Worm (Caenorhabditis elegans) whole organism, L1 larva: ENCODE measurements around the gene M01H9.4.

Experiments used
- C16A3.4 ChIP-seq: fragments of 150-350 bp; optimal IDR thresholded peaks from 2 replicates; lab custom pipeline; 2014; ENCODE audit warnings: missing biosample characterization, missing genetic modification characterization
- alr-1 ChIP-seq: fragments of 200-800 bp; sonication (Bioruptor generic); optimal IDR thresholded peaks from 2 replicates; lab custom pipeline; 2018; ENCODE audit warnings: borderline replicate concordance, mild to moderate bottlenecking, missing genetic modification characterization, missing compliant biosample characterization
- ama-1 ChIP-seq: fragments of 150-350 bp; optimal IDR thresholded peaks from 2 replicates; lab custom pipeline; 2014
- blmp-1 ChIP-seq: fragments of 150-350 bp; optimal IDR thresholded peaks from 2 replicates; lab custom pipeline; 2014; ENCODE audit warnings: missing biosample characterization, missing genetic modification characterization
- ceh-8 ChIP-seq: fragments of 200-800 bp; sonication (Bioruptor generic); optimal IDR thresholded peaks from 2 replicates; lab custom pipeline; 2018; ENCODE audit warnings: mild to moderate bottlenecking, missing genetic modification characterization, moderate library complexity, missing compliant biosample characterization
- ceh-82 ChIP-seq, 3 experiments: fragments of 150-350 bp in 1 of 3; sonication (generic microtip) in 2 of 3; optimal IDR thresholded peaks; 2 replicates each; lab custom pipeline; 2014 to 2017; ENCODE audit warnings: missing biosample characterization in 3 of 3, missing genetic modification characterization in 3 of 3
- efl-1 ChIP-seq, 4 experiments: fragments of 150-350 bp; optimal IDR thresholded peaks in 3 of 4; peaks in 1 of 4; 1 replicate in 1 of 4; 2 replicates in 3 of 4; lab custom pipeline; 2014; ENCODE audit warnings: missing biosample characterization in 2 of 4, missing genetic modification characterization in 2 of 4, missing genetic modification reagents in 2 of 4
- efl-3 ChIP-seq: fragments of 200-800 bp; sonication (Bioruptor generic); optimal IDR thresholded peaks from 2 replicates; lab custom pipeline; 2018; ENCODE audit warnings: mild to moderate bottlenecking, missing genetic modification characterization, missing compliant biosample characterization
- elt-2 ChIP-seq: sonication (generic microtip); optimal IDR thresholded peaks from 2 replicates; lab custom pipeline; 2016; ENCODE audit warnings: missing genetic modification characterization, mild to moderate bottlenecking, inconsistent platforms, missing compliant biosample characterization, missing genetic modification reagents
- elt-3 ChIP-seq, 6 experiments: fragments of 150-350 bp in 1 of 6; sonication (generic microtip); optimal IDR thresholded peaks; 2 replicates each; lab custom pipeline; 2017 to 2018; ENCODE audit warnings: missing biosample characterization in 6 of 6, missing genetic modification characterization in 6 of 6, inconsistent platforms in 1 of 6
- ets-5 ChIP-seq: fragments of 200-800 bp; sonication (Bioruptor generic); IDR thresholded peaks from 2 replicates; pipeline ENCODE4 v1.3.6; 2022; ENCODE audit warnings: missing genetic modification characterization, missing compliant biosample characterization
- fkh-4 ChIP-seq: sonication (generic microtip); optimal IDR thresholded peaks from 2 replicates; lab custom pipeline; 2016; ENCODE audit warnings: missing compliant biosample characterization, missing genetic modification characterization, borderline replicate concordance
- fos-1 ChIP-seq: fragments of 150-350 bp; optimal IDR thresholded peaks from 2 replicates; lab custom pipeline; 2014; ENCODE audit warnings: missing biosample characterization, missing genetic modification characterization
- grh-1 ChIP-seq: fragments of 200-800 bp; sonication (Bioruptor generic); IDR thresholded peaks from 2 replicates; pipeline ENCODE4 v1.3.6; 2022; ENCODE audit warnings: missing genetic modification reagents, missing genetic modification characterization, missing compliant biosample characterization
- irx-1 ChIP-seq: sonication (generic microtip); optimal IDR thresholded peaks from 2 replicates; lab custom pipeline; 2016; ENCODE audit warnings: missing genetic modification characterization, missing compliant biosample characterization
- jun-1 ChIP-seq: fragments of 150-350 bp; optimal IDR thresholded peaks from 2 replicates; lab custom pipeline; 2014; ENCODE audit warnings: missing biosample characterization, missing genetic modification reagents, missing genetic modification characterization
- lin-14 ChIP-seq: fragments of 200-800 bp; sonication (Bioruptor generic); optimal IDR thresholded peaks from 2 replicates; lab custom pipeline; 2018; ENCODE audit warnings: mild to moderate bottlenecking, missing genetic modification characterization, moderate library complexity, missing compliant biosample characterization
- lin-15B ChIP-seq: fragments of 150-350 bp; sonication (generic microtip); optimal IDR thresholded peaks from 3 replicates; lab custom pipeline; 2014; ENCODE audit warnings: missing biosample characterization, missing genetic modification characterization
- lin-39 ChIP-seq: fragments of 150-350 bp; optimal IDR thresholded peaks from 2 replicates; lab custom pipeline; 2014; ENCODE audit warnings: missing biosample characterization, missing genetic modification reagents, missing genetic modification characterization
- lir-3 ChIP-seq: sonication (generic microtip); optimal IDR thresholded peaks from 2 replicates; lab custom pipeline; 2016; ENCODE audit warnings: mild to moderate bottlenecking, missing genetic modification characterization, moderate library complexity, missing compliant biosample characterization; ENCODE audit not compliant: poor library complexity
- mab-9 ChIP-seq: fragments of 200-800 bp; sonication (Bioruptor generic); IDR thresholded peaks from 2 replicates; pipeline ENCODE4 v1.3.6; 2022; ENCODE audit warnings: missing genetic modification reagents, missing genetic modification characterization, missing compliant biosample characterization
- mef-2 ChIP-seq: fragments of 150-350 bp; optimal IDR thresholded peaks from 2 replicates; lab custom pipeline; 2014; ENCODE audit warnings: missing biosample characterization, missing genetic modification characterization
- nhr-11 ChIP-seq: fragments of 150-350 bp; optimal IDR thresholded peaks from 2 replicates; lab custom pipeline; 2014; ENCODE audit warnings: missing biosample characterization, missing genetic modification characterization
- nhr-19 ChIP-seq: fragments of 200-800 bp; sonication (Bioruptor generic); conservative IDR thresholded peaks from 2 replicates; pipeline ENCODE4 v1.3.6; 2022; ENCODE audit warnings: missing genetic modification characterization, missing compliant biosample characterization
- nhr-20 ChIP-seq: sonication (generic microtip); optimal IDR thresholded peaks from 2 replicates; lab custom pipeline; 2016; ENCODE audit warnings: mild to moderate bottlenecking, missing genetic modification characterization, missing compliant biosample characterization
- nhr-28 ChIP-seq: fragments of 150-350 bp; optimal IDR thresholded peaks from 2 replicates; lab custom pipeline; 2014; ENCODE audit warnings: missing biosample characterization, missing genetic modification characterization
- nhr-47 ChIP-seq: sonication (generic microtip); optimal IDR thresholded peaks from 2 replicates; lab custom pipeline; 2016; ENCODE audit warnings: mild to moderate bottlenecking, missing genetic modification characterization, moderate library complexity, missing compliant biosample characterization
- nhr-71 ChIP-seq: sonication (generic microtip); optimal IDR thresholded peaks from 2 replicates; lab custom pipeline; 2016; ENCODE audit warnings: mild to moderate bottlenecking, missing genetic modification characterization, moderate library complexity, missing compliant biosample characterization
- nhr-77 ChIP-seq: fragments of 150-350 bp; optimal IDR thresholded peaks from 2 replicates; lab custom pipeline; 2014; ENCODE audit warnings: missing biosample characterization, missing genetic modification characterization
- nhr-84 ChIP-seq: sonication (generic microtip); optimal IDR thresholded peaks from 2 replicates; lab custom pipeline; 2017; ENCODE audit warnings: missing biosample characterization, missing genetic modification characterization
- nhr-85 ChIP-seq: sonication (generic microtip); peaks from one replicate; lab custom pipeline; 2016; ENCODE audit warnings: missing genetic modification characterization, inconsistent platforms, missing compliant biosample characterization
- nhr-90 ChIP-seq: sonication (generic microtip); optimal IDR thresholded peaks from 2 replicates; lab custom pipeline; 2016; ENCODE audit warnings: mild to moderate bottlenecking, missing genetic modification characterization, missing compliant biosample characterization; ENCODE audit not compliant: poor library complexity
- pag-3 ChIP-seq: sonication (generic microtip); optimal IDR thresholded peaks from 2 replicates; lab custom pipeline; 2017; ENCODE audit warnings: missing genetic modification characterization, mild to moderate bottlenecking, missing compliant biosample characterization, antibody characterized with exemption, borderline replicate concordance; ENCODE audit not compliant: insufficient read depth
- pqm-1 ChIP-seq: sonication (generic microtip); optimal IDR thresholded peaks from 3 replicates; lab custom pipeline; 2017; ENCODE audit warnings: missing biosample characterization, missing genetic modification characterization
- rnt-1 ChIP-seq: sonication (generic microtip); optimal IDR thresholded peaks from 2 replicates; lab custom pipeline; 2016; ENCODE audit warnings: mild to moderate bottlenecking, missing genetic modification characterization, moderate library complexity, missing compliant biosample characterization
- skn-1 ChIP-seq: fragments of 150-350 bp; optimal IDR thresholded peaks from 2 replicates; lab custom pipeline; 2014; ENCODE audit warnings: missing biosample characterization, missing genetic modification characterization
- snpc-4 ChIP-seq: fragments of 150-350 bp; optimal IDR thresholded peaks from 2 replicates; lab custom pipeline; 2014; ENCODE audit warnings: missing biosample characterization, missing genetic modification characterization
- snu-23 ChIP-seq: sonication (generic microtip); optimal IDR thresholded peaks from 2 replicates; lab custom pipeline; 2016; ENCODE audit warnings: missing genetic modification characterization, missing compliant biosample characterization
- sox-4 ChIP-seq: sonication (generic microtip); optimal IDR thresholded peaks from 2 replicates; lab custom pipeline; 2016; ENCODE audit warnings: missing genetic modification characterization, missing compliant biosample characterization
- sptf-1 ChIP-seq: fragments of 150-350 bp; optimal IDR thresholded peaks from 2 replicates; lab custom pipeline; 2014; ENCODE audit warnings: missing biosample characterization, missing genetic modification characterization
- swsn-7 ChIP-seq: sonication (generic microtip); optimal IDR thresholded peaks from 2 replicates; lab custom pipeline; 2016; ENCODE audit warnings: missing genetic modification characterization, missing compliant biosample characterization
- tbx-2 ChIP-seq: sonication (generic microtip); optimal IDR thresholded peaks from 2 replicates; lab custom pipeline; 2016; ENCODE audit warnings: missing genetic modification characterization, missing compliant biosample characterization
- tlp-1 ChIP-seq: fragments of 150-350 bp; optimal IDR thresholded peaks from 2 replicates; lab custom pipeline; 2014; ENCODE audit warnings: missing biosample characterization, missing genetic modification characterization
- unc-130 ChIP-seq: fragments of 150-350 bp; optimal IDR thresholded peaks from 2 replicates; lab custom pipeline; 2017; ENCODE audit warnings: missing biosample characterization, missing genetic modification characterization, inconsistent platforms
- unc-86 ChIP-seq: sonication (generic microtip); optimal IDR thresholded peaks from 2 replicates; lab custom pipeline; 2016; ENCODE audit warnings: missing genetic modification characterization, missing compliant biosample characterization
- xbp-1 ChIP-seq: sonication (generic microtip); optimal IDR thresholded peaks from 2 replicates; lab custom pipeline; 2016; ENCODE audit warnings: missing genetic modification characterization, missing compliant biosample characterization
- zip-4 ChIP-seq: fragments of 200-800 bp; sonication (Bioruptor generic); optimal IDR thresholded peaks from 2 replicates; lab custom pipeline; 2018; ENCODE audit warnings: mild to moderate bottlenecking, missing genetic modification characterization, moderate library complexity, missing compliant biosample characterization
- ztf-11 ChIP-seq, 2 experiments: sonication (generic microtip); optimal IDR thresholded peaks; 2 replicates each; lab custom pipeline; 2016 to 2017; ENCODE audit warnings: missing genetic modification characterization in 2 of 2, missing biosample characterization in 1 of 2, missing compliant biosample characterization in 1 of 2
- ztf-4 ChIP-seq: fragments of 150-350 bp; optimal IDR thresholded peaks from 2 replicates; lab custom pipeline; 2014; ENCODE audit warnings: missing biosample characterization, missing genetic modification characterization

M01H9.4 gene

ce11 chrIV:4481298-4481697, 1.4 kb downstream of the M01H9.4 start:
- peak; percentile 26 for TF ChIP-seq elt-2
- no peak for TF ChIP-seq ama-1 (lab: Kevin White, UChicago)

ce11 chrIV:4480027-4480426, 2.7 kb downstream of the M01H9.4 start, which contains the start of gene M01H9.10:
Gene M01H9.10 (minus strand): TSS chrIV:4480127.
- TF ChIP-seq nhr-90 (no peak), irx-1 (tag; lab: Kevin White, UChicago) (no peak), unc-130 (tag; lab: Kevin White, UChicago) (no peak), pag-3 (no peak), mef-2 (tag; lab: Kevin White, UChicago) (no peak), skn-1 (tag; lab: Kevin White, UChicago) (no peak), nhr-84 (tag; lab: Kevin White, UChicago) (no peak)

- no peak for TF ChIP-seq swsn-7
- no peak for TF ChIP-seq lir-3 (tag; lab: Kevin White, UChicago)
- TF ChIP-seq ets-5 (GFP tag; lab: Robert Waterston, UW): no peak
- no peak for TF ChIP-seq zip-4 (GFP tag; lab: Kevin White, UChicago)
- no peak for TF ChIP-seq elt-2
- no peak for TF ChIP-seq ama-1 (lab: Kevin White, UChicago)
- TF ChIP-seq sox-4 (tag; lab: Kevin White, UChicago): no peak
- no peak for TF ChIP-seq elt-3 (tag; optimal IDR thresholded peaks at IDR 0.05; lab: Kevin White, UChicago)
- no peak for TF ChIP-seq tbx-2
- TF ChIP-seq nhr-47 (tag; lab: Kevin White, UChicago): no peak
- no peak for TF ChIP-seq pqm-1 (tag; lab: Kevin White, UChicago)
- TF ChIP-seq ztf-4 (tag; lab: Kevin White, UChicago): no peak
- TF ChIP-seq nhr-11 (tag; lab: Kevin White, UChicago): no peak
- TF ChIP-seq nhr-20 (tag; lab: Kevin White, UChicago): peak; percentile 46
- no peak for TF ChIP-seq fkh-4 (tag; lab: Kevin White, UChicago)
- peak; percentile 45 for TF ChIP-seq nhr-85 (tag; lab: Kevin White, UChicago)
- no peak for TF ChIP-seq nhr-84 (tag; lab: Kevin White, UChicago)
- no peak for TF ChIP-seq alr-1 (tag; lab: Kevin White, UChicago)
- TF ChIP-seq snu-23 (GFP tag; lab: Kevin White, UChicago): peak; percentile 7
- TF ChIP-seq snpc-4 (tag; lab: Kevin White, UChicago): no peak
- peak; percentile 9 for TF ChIP-seq nhr-71 (tag; lab: Kevin White, UChicago)
- no peak for TF ChIP-seq efl-1 (optimal IDR thresholded peaks at IDR 0.05; lab: Kevin White, UChicago)
- peak in 1 of 2 experiments; percentile 25 for TF ChIP-seq efl-1 (GFP tag; optimal IDR thresholded peaks at IDR 0.05 in 1 of 2; lab: Kevin White, UChicago)
- TF ChIP-seq nhr-77 (tag; lab: Kevin White, UChicago): no peak
- peak; percentile 20 for TF ChIP-seq lin-14 (GFP tag; lab: Kevin White, UChicago)
- TF ChIP-seq tlp-1 (tag; lab: Kevin White, UChicago): no peak
- TF ChIP-seq nhr-90: no peak
- no peak for TF ChIP-seq sptf-1 (tag; lab: Kevin White, UChicago)
- TF ChIP-seq mab-9 (GFP tag; lab: Robert Waterston, UW): no peak
- no peak for TF ChIP-seq jun-1 (tag; lab: Kevin White, UChicago)
- TF ChIP-seq xbp-1 (tag; lab: Kevin White, UChicago): no peak
- no peak for TF ChIP-seq fos-1 (tag; lab: Kevin White, UChicago)
- no peak for TF ChIP-seq ztf-11 (tag; optimal IDR thresholded peaks at IDR 0.05; lab: Kevin White, UChicago)
- no peak for TF ChIP-seq ceh-8 (GFP tag; lab: Kevin White, UChicago)
- no peak for TF ChIP-seq grh-1 (GFP tag; lab: Robert Waterston, UW)
- TF ChIP-seq lin-15B (tag; lab: Kevin White, UChicago): no peak
- no peak for TF ChIP-seq nhr-28 (tag; lab: Kevin White, UChicago)
- TF ChIP-seq ceh-82 (tag; optimal IDR thresholded peaks at IDR 0.05; lab: Kevin White, UChicago): no peak
- TF ChIP-seq unc-86 (tag; lab: Kevin White, UChicago): no peak
- TF ChIP-seq rnt-1 (tag; lab: Kevin White, UChicago): no peak
- no peak for TF ChIP-seq efl-3 (GFP tag; lab: Kevin White, UChicago)
- TF ChIP-seq nhr-19 (GFP tag; lab: Robert Waterston, UW): peak; percentile 77
- TF ChIP-seq C16A3.4 (tag; lab: Kevin White, UChicago): no peak
- no peak for TF ChIP-seq lin-39 (tag; lab: Kevin White, UChicago)
- TF ChIP-seq blmp-1: no peak
These were observed 4.1 kb downstream of the M01H9.4 start for ce11 chrIV:4478612-4479011.
